Fruit fly (Drosophila melanogaster) whole organism, embryonic: Measurements from ENCODE around the gene CG4854.

Experiments used
- B-H1 ChIP-seq: fragments of 200-800 bp; sonication (Bioruptor generic); IDR thresholded peaks from 3 replicates; pipeline ENCODE4 v1.3.6; 2022; ENCODE audit warnings: missing biosample characterization, missing genetic modification characterization
- CG11456 ChIP-seq: fragments of 200-800 bp; sonication (Bioruptor generic); IDR thresholded peaks from 3 replicates; pipeline ENCODE4 v1.3.6; 2022; ENCODE audit warnings: missing biosample characterization, missing genetic modification characterization
- CG11504 ChIP-seq: fragments of 200-800 bp; sonication (Bioruptor generic); optimal IDR thresholded peaks from 3 replicates; lab custom pipeline; 2019; ENCODE audit warnings: missing biosample characterization, mild to moderate bottlenecking, missing genetic modification characterization, moderate library complexity
- CG14441 ChIP-seq: fragments of 200-800 bp; sonication (Bioruptor generic); IDR thresholded peaks from 2 replicates; pipeline ENCODE4 v1.3.6; 2022; ENCODE audit warnings: missing biosample characterization, missing genetic modification characterization
- CG15601 ChIP-seq: fragments of 200-800 bp; sonication (Bioruptor generic); optimal IDR thresholded peaks from 3 replicates; lab custom pipeline; 2019; ENCODE audit warnings: missing biosample characterization, mild to moderate bottlenecking, missing genetic modification characterization, moderate library complexity
- CG16813 ChIP-seq: fragments of 200-800 bp; sonication (Bioruptor generic); IDR thresholded peaks from 3 replicates; pipeline ENCODE4 v1.3.6; 2022; ENCODE audit warnings: missing biosample characterization, missing genetic modification characterization; ENCODE audit not compliant: partially characterized antibody
- CG17612 ChIP-seq: fragments of 200-800 bp; sonication (Bioruptor generic); IDR thresholded peaks from 2 replicates; pipeline ENCODE4 v1.3.6; 2022; ENCODE audit warnings: missing biosample characterization, missing genetic modification characterization
- CG31365 ChIP-seq: fragments of 200-800 bp; sonication (Bioruptor generic); optimal IDR thresholded peaks from 2 replicates; lab custom pipeline; 2018; ENCODE audit warnings: missing biosample characterization, mild to moderate bottlenecking, missing genetic modification characterization
- CG4328 ChIP-seq: fragments of 200-800 bp; sonication (Bioruptor generic); optimal IDR thresholded peaks from 3 replicates; lab custom pipeline; 2017; ENCODE audit warnings: missing biosample characterization, missing genetic modification reagents, missing genetic modification characterization
- CG4707 ChIP-seq: fragments of 200-800 bp; sonication (Bioruptor generic); optimal IDR thresholded peaks from 2 replicates; lab custom pipeline; 2018; ENCODE audit warnings: missing biosample characterization, mild to moderate bottlenecking, missing genetic modification characterization, moderate library complexity
- CG4730 ChIP-seq: fragments of 200-800 bp; sonication (Bioruptor generic); IDR thresholded peaks from 2 replicates; pipeline ENCODE4 v1.3.6; 2022; ENCODE audit warnings: missing biosample characterization, missing genetic modification characterization
- CG6689 ChIP-seq: fragments of 200-800 bp; sonication (Bioruptor generic); IDR thresholded peaks from 2 replicates; pipeline ENCODE4 v1.3.6; 2022; ENCODE audit warnings: missing biosample characterization, missing genetic modification characterization
- CG7745 ChIP-seq: fragments of 200-800 bp; sonication (Bioruptor generic); optimal IDR thresholded peaks from 2 replicates; lab custom pipeline; 2018; ENCODE audit warnings: missing biosample characterization, mild to moderate bottlenecking, missing genetic modification characterization, moderate library complexity
- CG8478 ChIP-seq: fragments of >200 bp; optimal IDR thresholded peaks from 2 replicates; lab custom pipeline; 2018
- CG8924 ChIP-seq: fragments of 200-800 bp; optimal IDR thresholded peaks from 3 replicates; lab custom pipeline; 2019; ENCODE audit warnings: missing biosample characterization, mild to moderate bottlenecking, missing genetic modification characterization, moderate library complexity
- CG9727 ChIP-seq: fragments of 200-800 bp; sonication (Bioruptor generic); optimal IDR thresholded peaks from 3 replicates; lab custom pipeline; 2017; ENCODE audit warnings: missing biosample characterization, mild to moderate bottlenecking, missing genetic modification characterization
- CG9876 ChIP-seq: fragments of 200-800 bp; sonication (Bioruptor generic); optimal IDR thresholded peaks from 2 replicates; lab custom pipeline; 2016; ENCODE audit warnings: missing biosample characterization, missing genetic modification characterization
- D19B ChIP-seq: fragments of 200-800 bp; sonication (Bioruptor generic); optimal IDR thresholded peaks from 2 replicates; lab custom pipeline; 2017; ENCODE audit warnings: missing biosample characterization, mild to moderate bottlenecking, missing genetic modification characterization
- Dll ChIP-seq: fragments of 200-800 bp; sonication (Bioruptor generic); IDR thresholded peaks from 4 replicates; pipeline ENCODE4 v1.3.6; 2022; ENCODE audit warnings: missing biosample characterization, missing genetic modification characterization; ENCODE audit not compliant: partially characterized antibody
- Fer1 ChIP-seq: fragments of 200-800 bp; sonication (Bioruptor generic); optimal IDR thresholded peaks from 2 replicates; lab custom pipeline; 2017; ENCODE audit warnings: missing biosample characterization, mild to moderate bottlenecking, missing genetic modification characterization
- HLHmδ ChIP-seq: fragments of 200-800 bp; sonication (Bioruptor generic); optimal IDR thresholded peaks from 2 replicates; lab custom pipeline; 2018; ENCODE audit warnings: missing biosample characterization, mild to moderate bottlenecking, missing genetic modification characterization, moderate library complexity
- Mes4 ChIP-seq: fragments of 200-800 bp; sonication (Bioruptor generic); optimal IDR thresholded peaks from 2 replicates; lab custom pipeline; 2016; ENCODE audit warnings: missing biosample characterization, missing genetic modification characterization
- Sox100B ChIP-seq: fragments of 200-800 bp; sonication (Bioruptor generic); optimal IDR thresholded peaks from 3 replicates; lab custom pipeline; 2018; ENCODE audit warnings: missing biosample characterization, mild to moderate bottlenecking, missing genetic modification characterization
- Tbp ChIP-seq: fragments of >200 bp; optimal IDR thresholded peaks from 2 replicates; lab custom pipeline; 2018; ENCODE audit warnings: missing biosample characterization, missing genetic modification characterization
- Trl ChIP-seq, 3 experiments: fragments of >200 bp in 2 of 3; fragments of 200-800 bp in 1 of 3; sonication (Bioruptor generic) in 1 of 3; optimal IDR thresholded peaks; 2 replicates in 1 of 3; 3 replicates in 2 of 3; lab custom pipeline; 2016 to 2017; ENCODE audit warnings: missing biosample characterization in 1 of 3, missing genetic modification characterization in 1 of 3
- ac ChIP-seq: fragments of 200-800 bp; sonication (Bioruptor generic); optimal IDR thresholded peaks from 3 replicates; lab custom pipeline; 2017; ENCODE audit warnings: missing biosample characterization, mild to moderate bottlenecking, missing genetic modification characterization
- chm ChIP-seq: fragments of 200-800 bp; sonication (Bioruptor generic); IDR thresholded peaks from 2 replicates; pipeline ENCODE4 v1.3.6; 2022; ENCODE audit warnings: missing biosample characterization, missing genetic modification characterization
- dmrt99B ChIP-seq: fragments of 200-800 bp; sonication (Bioruptor generic); optimal IDR thresholded peaks from 2 replicates; lab custom pipeline; 2018; ENCODE audit warnings: missing biosample characterization, mild to moderate bottlenecking, missing genetic modification characterization, moderate library complexity
- gsb ChIP-seq: fragments of 200-800 bp; sonication (Bioruptor generic); IDR thresholded peaks from 2 replicates; pipeline ENCODE4 v1.3.6; 2022; ENCODE audit warnings: missing biosample characterization, missing genetic modification characterization
- gt ChIP-seq: fragments of 200-800 bp; sonication (Bioruptor generic); IDR thresholded peaks from 2 replicates; pipeline ENCODE4 v1.3.6; 2022; ENCODE audit warnings: missing biosample characterization, missing genetic modification characterization
- h ChIP-seq: fragments of >200 bp; optimal IDR thresholded peaks from 2 replicates; lab custom pipeline; 2017
- hb ChIP-seq: fragments of 200-800 bp; sonication (Bioruptor generic); IDR thresholded peaks from 3 replicates; pipeline ENCODE4 v1.3.6; 2022; ENCODE audit warnings: missing biosample characterization, missing genetic modification characterization; ENCODE audit not compliant: partially characterized antibody
- lola ChIP-seq, 3 experiments: fragments of >200 bp in 2 of 3; fragments of 200-800 bp in 1 of 3; sonication (Bioruptor generic) in 1 of 3; optimal IDR thresholded peaks; 2 replicates each; lab custom pipeline; 2017 to 2019; ENCODE audit warnings: missing biosample characterization in 3 of 3, missing genetic modification characterization in 3 of 3, mild to moderate bottlenecking in 1 of 3, moderate library complexity in 1 of 3
- otp ChIP-seq: fragments of 200-800 bp; sonication (Bioruptor generic); IDR thresholded peaks from 3 replicates; pipeline ENCODE4, ENCODE4 v1.3.6; 2022; ENCODE audit warnings: missing biosample characterization, missing genetic modification characterization
- ro ChIP-seq: fragments of 200-800 bp; sonication (Bioruptor generic); IDR thresholded peaks from 2 replicates; pipeline ENCODE4 v1.3.6; 2022; ENCODE audit warnings: missing biosample characterization, missing genetic modification characterization
- shn ChIP-seq: fragments of 200-800 bp; sonication (Bioruptor generic); optimal IDR thresholded peaks from 3 replicates; lab custom pipeline; 2016; ENCODE audit warnings: missing biosample characterization, missing genetic modification characterization
- slbo ChIP-seq: fragments of 200-800 bp; sonication (Bioruptor generic); IDR thresholded peaks from 2 replicates; pipeline ENCODE4 v1.3.6; 2022; ENCODE audit warnings: missing biosample characterization, missing genetic modification characterization
- tin ChIP-seq: fragments of 200-800 bp; sonication (Bioruptor generic); optimal IDR thresholded peaks from 3 replicates; lab custom pipeline; 2016; ENCODE audit warnings: missing biosample characterization, missing genetic modification characterization
- vnd ChIP-seq: fragments of 200-800 bp; sonication (Bioruptor generic); IDR thresholded peaks from 3 replicates; pipeline ENCODE4 v1.3.6; 2022; ENCODE audit warnings: missing biosample characterization, missing genetic modification characterization; ENCODE audit not compliant: partially characterized antibody
- zf30C ChIP-seq: fragments of 200-800 bp; sonication (Bioruptor generic); optimal IDR thresholded peaks from 3 replicates; lab custom pipeline; 2018; ENCODE audit warnings: missing biosample characterization, mild to moderate bottlenecking, missing genetic modification characterization

The CG4854 gene

DNA sequence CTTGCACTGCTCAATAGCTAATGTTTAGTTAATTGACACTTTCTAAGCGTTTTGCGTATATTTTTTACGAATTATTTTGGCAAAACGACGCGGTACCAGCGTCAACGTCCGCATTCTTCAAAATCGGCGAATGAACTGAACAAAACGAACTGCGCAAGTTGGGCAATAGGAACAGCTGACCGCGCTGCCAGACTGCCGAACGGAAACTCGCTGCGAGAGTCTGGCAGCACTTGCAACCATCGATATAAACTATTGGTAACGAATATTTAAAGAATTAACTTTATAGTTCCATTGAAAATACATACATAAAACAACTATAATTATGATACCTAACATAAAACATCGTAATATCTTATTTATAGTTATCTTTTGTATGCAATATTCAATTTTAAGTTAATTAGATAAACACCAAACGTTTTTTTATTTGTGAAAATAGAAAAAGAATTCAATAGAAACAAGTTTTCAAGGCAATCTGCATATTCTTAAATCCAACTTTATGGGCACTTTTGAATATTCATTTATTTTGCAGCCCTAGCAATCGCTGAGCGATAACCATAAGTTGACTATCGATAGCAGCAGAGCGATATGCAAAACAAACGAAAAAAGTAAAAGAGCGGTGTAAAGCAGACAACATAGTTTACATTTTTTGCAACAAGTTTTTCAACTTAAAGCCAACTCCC is 19.3 kb upstream of the CG4854 start, which contains the start of the genes Hs6st and MED25 (continued):
- TF ChIP-seq dmrt99B (tag; lab: Kevin White, UChicago): no peak
- TF ChIP-seq chm (GFP tag; lab: Robert Waterston, UW): peak; percentile 75; the same call in 1 of the 2 replicates
- TF ChIP-seq CG14441: no peak
- TF ChIP-seq Mes4 (GFP tag; lab: Kevin White, UChicago): no peak
- TF ChIP-seq CG15601 (tag; lab: Kevin White, UChicago): peak; percentile 47
- no peak for TF ChIP-seq CG7745 (tag; lab: Kevin White, UChicago)
- TF ChIP-seq slbo (GFP tag; lab: Robert Waterston, UW): peak; percentile 66
- TF ChIP-seq CG6689 (GFP tag; lab: Robert Waterston, UW): no peak
- TF ChIP-seq CG31365: peak; percentile 15
- no peak for TF ChIP-seq zf30C (GFP tag; lab: Kevin White, UChicago)
- no peak for TF ChIP-seq ro (GFP tag; lab: Robert Waterston, UW)
- TF ChIP-seq CG17612 (GFP tag; lab: Robert Waterston, UW): no peak
- TF ChIP-seq CG4730: no peak
- TF ChIP-seq gsb (GFP tag; lab: Robert Waterston, UW): no peak
- TF ChIP-seq hb: peak; percentile 63; the same call in 1 of the 3 replicates
- TF ChIP-seq lola (GFP tag; optimal IDR thresholded peaks at IDR 0.05; lab: Kevin White, UChicago): no peak
- TF ChIP-seq CG9727: peak; percentile 54
- no peak for TF ChIP-seq ac (GFP tag; lab: Kevin White, UChicago)
- peak; percentile 76 for TF ChIP-seq CG16813 (GFP tag; lab: Robert Waterston, UW)
- TF ChIP-seq CG9876 (GFP tag; lab: Kevin White, UChicago): no peak
- TF ChIP-seq vnd (GFP tag; lab: Robert Waterston, UW): peak; percentile 65
- TF ChIP-seq D19B: no peak
- peak; percentile 87; the same call in 2 of the 4 replicates for TF ChIP-seq Dll
- TF ChIP-seq shn: no peak
- TF ChIP-seq Sox100B (GFP tag; lab: Kevin White, UChicago): no peak
- no peak for TF ChIP-seq Trl (optimal IDR thresholded peaks at IDR 0.05; lab: Kevin White, UChicago)
- TF ChIP-seq Trl (GFP tag; optimal IDR thresholded peaks at IDR 0.05; lab: Kevin White, UChicago): no peak
- no peak for TF ChIP-seq otp (GFP tag; lab: Robert Waterston, UW)
- no peak for TF ChIP-seq HLHmδ
- TF ChIP-seq CG4328 (GFP tag; lab: Kevin White, UChicago): peak; percentile 48
- TF ChIP-seq tin (GFP tag; lab: Kevin White, UChicago): peak; percentile 74
- TF ChIP-seq CG11504 (tag; lab: Kevin White, UChicago): peak; percentile 51
- no peak for TF ChIP-seq Fer1 (GFP tag; lab: Kevin White, UChicago)
- no peak for TF ChIP-seq CG4707 (GFP tag; lab: Kevin White, UChicago)
- peak; percentile 63 for TF ChIP-seq CG8924 (tag; lab: Kevin White, UChicago)

DNA sequence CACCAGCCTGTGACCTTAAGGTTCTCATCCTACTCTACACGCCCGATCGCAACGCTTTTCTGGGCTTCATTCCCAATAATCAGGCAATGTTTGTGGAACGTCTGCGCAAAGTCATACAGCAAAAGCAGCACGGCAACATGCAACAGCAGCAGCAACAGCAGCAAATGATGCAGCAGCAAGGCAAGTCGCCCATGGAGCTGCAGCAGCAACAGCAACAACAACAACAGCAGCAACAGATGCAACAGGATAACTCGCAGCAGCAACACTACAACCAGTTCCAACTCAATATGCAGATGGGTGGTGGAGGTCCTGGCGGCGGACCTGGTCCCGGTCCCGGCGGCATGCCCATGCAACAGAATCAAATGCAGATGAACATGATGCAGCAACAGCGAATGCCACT is 16.9 kb upstream of the CG4854 start:
- TF ChIP-seq gt (GFP tag; lab: Robert Waterston, UW) (no peak), h (no peak), CG8478 (peak; percentile 50), B-H1 (no peak), CG11456 (GFP tag; lab: Robert Waterston, UW) (0 out of 3 replicates have a peak, but pooled peaks have one; percentile 15), Tbp (GFP tag; lab: Kevin White, UChicago) (no peak)
